Fruit fly (Drosophila melanogaster) whole organism: ENCODE measurements around the gene CG8319.

ENCODE experiments used
- CG8478 ChIP-seq: fragments of >200 bp; optimal IDR thresholded peaks from 2 replicates; lab custom pipeline; 2018; ENCODE audit warnings: inconsistent platforms
- Dll ChIP-seq: fragments of >200 bp; optimal IDR thresholded peaks from 2 replicates; lab custom pipeline; 2017
- EcR ChIP-seq, 2 experiments: fragments of >200 bp; optimal IDR thresholded peaks; 2 replicates each; lab custom pipeline; 2017; ENCODE audit warnings: missing biosample characterization in 2 of 2, missing genetic modification characterization in 2 of 2, missing genetic modification reagents in 2 of 2
- pan ChIP-seq: fragments of >200 bp; optimal IDR thresholded peaks from 2 replicates; lab custom pipeline; 2017
- psq ChIP-seq: fragments of >200 bp; optimal IDR thresholded peaks from 2 replicates; lab custom pipeline; 2017
- usp ChIP-seq: fragments of >200 bp; optimal IDR thresholded peaks from 2 replicates; lab custom pipeline; 2017; ENCODE audit warnings: missing biosample characterization, missing genetic modification characterization, mixed read lengths

CG8319 gene

DNA sequence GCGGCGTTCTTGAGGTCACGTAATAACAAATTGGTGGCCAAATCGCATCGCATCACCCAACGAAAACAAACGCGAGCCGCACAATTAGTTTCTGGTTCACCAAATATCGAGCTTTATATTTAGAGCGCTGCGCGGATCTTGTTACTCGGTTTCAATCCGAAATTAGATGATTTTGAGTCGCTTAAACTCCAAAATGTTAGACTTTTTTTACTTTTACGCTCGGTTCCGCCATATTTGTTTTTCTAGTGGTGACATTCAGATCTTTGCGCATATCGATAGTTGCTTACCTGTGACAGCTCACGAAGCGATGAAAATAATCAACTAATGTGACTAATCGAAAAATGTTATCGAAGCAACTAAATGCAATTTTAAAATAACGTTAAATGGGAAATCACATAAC, 10.2 kb downstream of the CG8319 start, which contains the start of gene Scm:
Scm (minus strand) TSS at position 251 of the 400 bp plus-strand sequence.
- no peak for TF ChIP-seq pan
- no peak for TF ChIP-seq Dll (lab: Kevin White, UChicago)
- TF ChIP-seq usp (GFP tag; lab: Kevin White, UChicago): no peak
- no peak for TF ChIP-seq EcR (GFP tag; optimal IDR thresholded peaks at IDR 0.05; lab: Kevin White, UChicago)
- no peak for TF ChIP-seq CG8478 (lab: Kevin White, UChicago)
- no peak for TF ChIP-seq psq (lab: Kevin White, UChicago)

DNA sequence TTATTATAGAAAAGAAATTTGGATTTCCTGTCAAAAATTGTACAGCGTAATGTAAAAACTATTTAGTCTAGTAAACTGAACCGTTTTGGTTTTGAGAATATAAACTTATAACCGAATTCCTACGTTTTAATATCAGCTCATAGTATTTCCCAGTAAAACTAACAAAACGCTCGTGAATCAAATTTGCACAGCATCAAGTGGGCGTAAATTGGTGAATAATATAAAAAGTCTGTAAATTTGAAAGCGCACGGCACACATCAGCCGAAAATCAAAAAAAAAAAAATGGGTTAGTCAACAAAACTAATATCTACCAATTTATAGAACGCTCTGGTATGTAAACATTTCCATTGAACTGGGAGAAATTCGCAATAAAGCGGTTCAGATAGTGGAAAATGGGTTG, 10.8 kb downstream of the CG8319 start, which contains the start of gene Dh44:
Dh44 (plus strand) TSS at position 301 of the 400 bp plus-strand sequence.
- TF ChIP-seq pan (no peak), usp (GFP tag; lab: Kevin White, UChicago) (no peak), psq (lab: Kevin White, UChicago) (no peak), CG8478 (lab: Kevin White, UChicago) (no peak)

DNA sequence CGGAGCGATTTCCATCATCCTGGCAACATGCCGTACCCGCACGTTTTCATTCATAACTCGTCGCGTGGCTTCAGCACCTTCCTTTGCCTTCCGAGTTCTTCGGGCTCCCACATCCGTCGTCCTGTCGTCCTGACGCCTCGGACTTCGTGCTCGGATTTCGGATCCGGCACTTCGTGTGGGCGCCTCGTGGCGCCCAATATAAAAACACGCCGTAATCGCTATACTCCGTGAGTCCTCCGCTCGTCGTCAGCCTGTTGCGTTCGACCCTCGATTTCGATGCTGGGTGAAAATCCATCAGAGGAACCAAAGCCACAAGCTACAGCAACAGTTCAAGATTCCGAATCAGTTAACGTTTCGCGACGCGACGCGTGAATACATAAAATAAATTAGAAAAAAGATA, 13.2 kb downstream of the CG8319 start:
- TF ChIP-seq Dll (lab: Kevin White, UChicago) (no peak), usp (GFP tag; lab: Kevin White, UChicago) (no peak), EcR (GFP tag; optimal IDR thresholded peaks at IDR 0.05; lab: Kevin White, UChicago) (no peak), pan (no peak), CG8478 (lab: Kevin White, UChicago) (no peak), psq (lab: Kevin White, UChicago) (no peak)

dm6 chr3R:9643977-9644376, 16.9 kb downstream of the CG8319 start:
- TF ChIP-seq Dll (lab: Kevin White, UChicago) (no peak), psq (lab: Kevin White, UChicago) (no peak), EcR (GFP tag; optimal IDR thresholded peaks at IDR 0.05; lab: Kevin White, UChicago) (no peak), pan (no peak)

DNA sequence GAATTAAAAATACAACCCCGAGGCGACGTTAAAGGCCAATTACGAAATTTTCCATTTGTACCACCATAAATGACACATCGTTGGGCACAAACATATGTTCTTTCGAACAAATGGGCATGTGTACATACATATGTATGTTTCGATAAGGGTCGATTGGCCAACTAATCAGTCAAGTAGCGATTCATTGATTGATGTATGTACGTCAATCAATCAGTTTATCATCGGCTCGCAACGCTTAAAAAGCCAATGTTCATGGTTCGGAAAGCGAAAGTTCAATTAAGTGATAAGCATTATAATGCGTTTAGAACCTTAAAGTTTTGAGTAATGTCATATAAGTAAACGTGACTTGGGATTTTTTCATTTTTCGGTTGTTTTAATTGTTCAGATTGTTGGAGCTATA, 17.5 kb downstream of the CG8319 start:
- TF ChIP-seq psq (lab: Kevin White, UChicago) (no peak), CG8478 (lab: Kevin White, UChicago) (no peak), EcR (GFP tag; optimal IDR thresholded peaks at IDR 0.05; lab: Kevin White, UChicago) (no peak), usp (GFP tag; lab: Kevin White, UChicago) (no peak), pan (no peak), Dll (lab: Kevin White, UChicago) (no peak)

dm6 chr3R:9646104-9646707, 19.1 kb downstream of the CG8319 start, which contains the start of gene Fst:
Gene Fst (minus strand): TSS chr3R:9646154.
- TF ChIP-seq usp (GFP tag; lab: Kevin White, UChicago) (no peak), pan (no peak), Dll (lab: Kevin White, UChicago) (no peak), psq (lab: Kevin White, UChicago) (no peak), EcR (GFP tag; optimal IDR thresholded peaks at IDR 0.05; lab: Kevin White, UChicago) (no peak), CG8478 (lab: Kevin White, UChicago) (no peak)

- TF ChIP-seq CG8478 (lab: Kevin White, UChicago) (no peak), pan (no peak), usp (GFP tag; lab: Kevin White, UChicago) (no peak), psq (lab: Kevin White, UChicago) (no peak), Dll (lab: Kevin White, UChicago) (no peak), EcR (GFP tag; optimal IDR thresholded peaks at IDR 0.05; lab: Kevin White, UChicago) (no peak)
Observed at dm6 chr3R:9665405-9665804, 38.3 kb downstream of the CG8319 start.

DNA sequence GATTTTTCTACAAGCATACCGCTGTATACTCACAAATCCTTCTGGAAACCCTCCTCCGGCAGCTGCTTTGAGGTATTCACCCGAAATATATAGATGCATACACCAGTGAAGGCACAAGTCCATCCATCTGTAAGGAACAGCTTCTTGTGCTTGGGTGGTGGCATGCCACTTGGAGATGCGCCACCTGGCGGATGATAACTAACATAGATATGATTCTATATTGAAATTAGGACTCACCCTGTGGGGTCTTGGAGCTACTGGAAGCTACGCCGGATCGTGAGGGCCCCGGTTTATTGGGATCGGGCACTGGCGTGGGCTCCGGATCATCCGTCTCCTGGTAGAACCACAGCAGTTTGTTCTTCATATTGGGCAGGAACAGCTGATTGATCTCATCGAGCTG, 46.1 kb downstream of the CG8319 start:
- TF ChIP-seq usp (GFP tag; lab: Kevin White, UChicago): no peak
- no peak for TF ChIP-seq Dll (lab: Kevin White, UChicago)
- TF ChIP-seq psq (lab: Kevin White, UChicago): no peak
- no peak for TF ChIP-seq EcR (GFP tag; optimal IDR thresholded peaks at IDR 0.05; lab: Kevin White, UChicago)
- no peak for TF ChIP-seq CG8478 (lab: Kevin White, UChicago)
- no peak for TF ChIP-seq pan

- no peak for TF ChIP-seq psq (lab: Kevin White, UChicago)
Observed at dm6 chr3R:9674196-9674693, 47.1 kb downstream of the CG8319 start, which contains the start of gene Dhc1. Gene Dhc1 (minus strand): TSS chr3R:9674643.

- TF ChIP-seq psq (lab: Kevin White, UChicago): no peak
- TF ChIP-seq EcR (GFP tag; optimal IDR thresholded peaks at IDR 0.05; lab: Kevin White, UChicago): no peak
- TF ChIP-seq usp (GFP tag; lab: Kevin White, UChicago): no peak
- TF ChIP-seq CG8478 (lab: Kevin White, UChicago): no peak
- no peak for TF ChIP-seq Dll (lab: Kevin White, UChicago)
- TF ChIP-seq pan: no peak
Observed at dm6 chr3R:9674968-9675573, 48.0 kb downstream of the CG8319 start, which contains the start of gene Nepl12. Gene Nepl12 (plus strand): TSS chr3R:9675523.

- TF ChIP-seq usp (GFP tag; lab: Kevin White, UChicago): no peak
Observed at dm6 chr3R:9677734-9678341, 50.7 kb downstream of the CG8319 start, which contains the start of gene p23. Gene p23 (plus strand): TSS chr3R:9677927.
